Worm (Caenorhabditis elegans) whole organism, L4 larva: ENCODE results near the gene str-88.

Experiments used
- D1046.2 ChIP-seq: fragments of 200-800 bp; sonication (Bioruptor generic); IDR thresholded peaks from 2 replicates; pipeline ENCODE4 v1.3.6; 2022; ENCODE audit warnings: missing genetic modification characterization, missing compliant biosample characterization
- F44E2.7 ChIP-seq: fragments of 200-800 bp; sonication (Bioruptor generic); IDR thresholded peaks from 2 replicates; pipeline ENCODE4 v2.1.2; 2022; ENCODE audit warnings: missing genetic modification characterization, missing compliant biosample characterization
- F49E8.2 ChIP-seq: sonication (generic microtip); optimal IDR thresholded peaks from 2 replicates; lab custom pipeline; 2016; ENCODE audit warnings: missing compliant biosample characterization, mild to moderate bottlenecking, missing genetic modification characterization, borderline replicate concordance
- R02D3.7 ChIP-seq: fragments of 150-350 bp; sonication (generic microtip); optimal IDR thresholded peaks from 3 replicates; lab custom pipeline; 2014; ENCODE audit warnings: missing biosample characterization, missing genetic modification characterization
- T20F7.1 ChIP-seq: fragments of 200-800 bp; sonication (Bioruptor generic); optimal IDR thresholded peaks from 2 replicates; lab custom pipeline; 2018; ENCODE audit warnings: mild to moderate bottlenecking, missing genetic modification characterization, missing compliant biosample characterization
- Y48G9A.11 ChIP-seq: fragments of 200-800 bp; sonication (Bioruptor generic); IDR thresholded peaks from 2 replicates; pipeline ENCODE4 v1.3.6; 2022; ENCODE audit warnings: missing genetic modification reagents, missing genetic modification characterization, missing compliant biosample characterization
- Y5F2A.4 ChIP-seq: fragments of 200-800 bp; sonication (Bioruptor generic); optimal IDR thresholded peaks from 2 replicates; lab custom pipeline; 2018; ENCODE audit warnings: mild to moderate bottlenecking, missing genetic modification characterization, missing compliant biosample characterization
- Y75B8A.6 ChIP-seq: fragments of 200-800 bp; sonication (Bioruptor generic); IDR thresholded peaks from 2 replicates; pipeline ENCODE4 v1.3.6; 2022; ENCODE audit warnings: missing genetic modification reagents, missing genetic modification characterization, missing compliant biosample characterization
- ZK337.2 ChIP-seq: fragments of 200-800 bp; sonication (Bioruptor generic); IDR thresholded peaks from 2 replicates; pipeline ENCODE4 v1.3.6; 2022; ENCODE audit warnings: missing genetic modification reagents, missing genetic modification characterization, missing compliant biosample characterization
- aly-2 ChIP-seq: sonication (generic microtip); optimal IDR thresholded peaks from 2 replicates; lab custom pipeline; 2018; ENCODE audit warnings: missing biosample characterization, missing genetic modification characterization
- ctbp-1 ChIP-seq: fragments of 200-800 bp; sonication (Bioruptor generic); IDR thresholded peaks from 2 replicates; pipeline ENCODE4 v1.3.6; 2022; ENCODE audit warnings: missing genetic modification reagents, missing genetic modification characterization, missing compliant biosample characterization
- daf-16 ChIP-seq, 3 experiments: sonication (generic microtip); optimal IDR thresholded peaks; 2 replicates each; lab custom pipeline; 2016 to 2017; ENCODE audit warnings: missing genetic modification characterization in 3 of 3, missing genetic modification reagents in 3 of 3, mild to moderate bottlenecking in 2 of 3, missing compliant biosample characterization in 2 of 3, missing biosample characterization in 1 of 3, moderate library complexity in 1 of 3
- daf-8 ChIP-seq: fragments of 200-800 bp; sonication (Bioruptor generic); IDR thresholded peaks from 2 replicates; pipeline ENCODE4 v1.3.6; 2022; ENCODE audit warnings: missing genetic modification characterization, missing compliant biosample characterization
- dmd-6 ChIP-seq: fragments of 200-800 bp; sonication (Bioruptor generic); IDR thresholded peaks from 2 replicates; pipeline ENCODE4 v1.3.6; 2022; ENCODE audit warnings: missing genetic modification reagents, missing genetic modification characterization, missing compliant biosample characterization
- dmd-8 ChIP-seq: fragments of 200-800 bp; sonication (Bioruptor generic); IDR thresholded peaks from 2 replicates; pipeline ENCODE4 v1.3.6; 2022; ENCODE audit warnings: missing genetic modification characterization, missing compliant biosample characterization
- egl-27 ChIP-seq: sonication (generic microtip); optimal IDR thresholded peaks from 3 replicates; lab custom pipeline; 2017; ENCODE audit warnings: missing biosample characterization, missing genetic modification reagents, missing genetic modification characterization
- egl-43 ChIP-seq: fragments of 200-800 bp; sonication (Bioruptor generic); IDR thresholded peaks from 2 replicates; pipeline ENCODE4 v1.3.6; 2022; ENCODE audit warnings: missing genetic modification reagents, missing genetic modification characterization, missing compliant biosample characterization
- lin-15B ChIP-seq: fragments of 150-350 bp; sonication (generic microtip); optimal IDR thresholded peaks from 3 replicates; lab custom pipeline; 2014; ENCODE audit warnings: missing biosample characterization, missing genetic modification characterization
- lin-38 ChIP-seq: fragments of 200-800 bp; sonication (Bioruptor generic); IDR thresholded peaks from 2 replicates; pipeline ENCODE4 v1.3.6; 2022; ENCODE audit warnings: missing genetic modification reagents, missing genetic modification characterization, missing compliant biosample characterization
- madf-9 ChIP-seq: fragments of 200-800 bp; sonication (Bioruptor generic); conservative IDR thresholded peaks from 2 replicates; pipeline ENCODE4 v1.3.6; 2022; ENCODE audit warnings: missing genetic modification reagents, missing genetic modification characterization, missing compliant biosample characterization
- mep-1 ChIP-seq: fragments of 150-350 bp; sonication (generic microtip); optimal IDR thresholded peaks from 3 replicates; lab custom pipeline; 2014; ENCODE audit warnings: missing biosample characterization, missing genetic modification characterization
- mes-2 ChIP-seq: sonication (generic microtip); optimal IDR thresholded peaks from 2 replicates; lab custom pipeline; 2016; ENCODE audit warnings: missing genotype, mild to moderate bottlenecking, missing genetic modification characterization, missing compliant biosample characterization; ENCODE audit not compliant: poor library complexity, severe bottlenecking
- mxl-3 ChIP-seq: fragments of 200-800 bp; sonication (Bioruptor generic); optimal IDR thresholded peaks from 2 replicates; lab custom pipeline; 2018; ENCODE audit warnings: mild to moderate bottlenecking, missing genetic modification characterization, missing compliant biosample characterization
- nhr-10 ChIP-seq: fragments of 150-350 bp; optimal IDR thresholded peaks from 2 replicates; lab custom pipeline; 2014; ENCODE audit warnings: missing biosample characterization, missing genetic modification characterization
- nhr-102 ChIP-seq: sonication (generic microtip); optimal IDR thresholded peaks from 2 replicates; lab custom pipeline; 2016; ENCODE audit warnings: mild to moderate bottlenecking, missing genetic modification characterization, moderate library complexity, missing compliant biosample characterization
- nhr-11 ChIP-seq: fragments of 150-350 bp; optimal IDR thresholded peaks from 2 replicates; lab custom pipeline; 2014; ENCODE audit warnings: missing biosample characterization, missing genetic modification characterization
- nhr-48 ChIP-seq: sonication (generic microtip); optimal IDR thresholded peaks from 2 replicates; lab custom pipeline; 2016; ENCODE audit warnings: mild to moderate bottlenecking, missing genetic modification characterization, missing compliant biosample characterization
- pqm-1 ChIP-seq: sonication (generic microtip); optimal IDR thresholded peaks from 2 replicates; lab custom pipeline; 2017; ENCODE audit warnings: missing biosample characterization, missing genetic modification characterization
- snpc-1.2 ChIP-seq: fragments of 200-800 bp; sonication (Bioruptor generic); IDR thresholded peaks from 2 replicates; pipeline ENCODE4 v1.3.6; 2022; ENCODE audit warnings: missing genetic modification reagents, missing genetic modification characterization, missing compliant biosample characterization
- spr-3 ChIP-seq: fragments of 200-800 bp; sonication (Bioruptor generic); optimal IDR thresholded peaks from 2 replicates; lab custom pipeline; 2018; ENCODE audit warnings: mild to moderate bottlenecking, missing genetic modification characterization, missing compliant biosample characterization
- tra-1 ChIP-seq: fragments of 200-800 bp; sonication (Bioruptor generic); IDR thresholded peaks from 2 replicates; pipeline ENCODE4 v1.3.6; 2022; ENCODE audit warnings: missing genetic modification reagents, missing genetic modification characterization, missing compliant biosample characterization
- unc-130 ChIP-seq: sonication (generic microtip); optimal IDR thresholded peaks from 2 replicates; lab custom pipeline; 2016; ENCODE audit warnings: missing genetic modification reagents, missing genetic modification characterization, missing compliant biosample characterization
- unc-39 ChIP-seq: sonication (generic microtip); optimal IDR thresholded peaks from 2 replicates; lab custom pipeline; 2017; ENCODE audit warnings: missing biosample characterization, missing genetic modification characterization
- unc-62 ChIP-seq, 3 experiments: fragments of 150-350 bp in 1 of 3; sonication (generic microtip); optimal IDR thresholded peaks in 2 of 3; peaks in 1 of 3; 1 replicate in 1 of 3; 2 replicates in 2 of 3; lab custom pipeline; 2014 to 2017; ENCODE audit warnings: missing biosample characterization in 3 of 3, missing genetic modification characterization in 3 of 3, missing genetic modification reagents in 3 of 3, missing genotype in 1 of 3
- vab-7 ChIP-seq: fragments of 200-800 bp; sonication (Bioruptor generic); IDR thresholded peaks from 2 replicates; pipeline ENCODE4 v1.3.6; 2022; ENCODE audit warnings: missing genetic modification reagents, missing genetic modification characterization, missing compliant biosample characterization
- zfp-2 ChIP-seq: sonication (generic microtip); optimal IDR thresholded peaks from 2 replicates; lab custom pipeline; 2016; ENCODE audit warnings: mild to moderate bottlenecking, missing genetic modification characterization, missing compliant biosample characterization
- zip-2 ChIP-seq: fragments of 150-350 bp; optimal IDR thresholded peaks from 2 replicates; lab custom pipeline; 2014; ENCODE audit warnings: missing biosample characterization, missing genetic modification characterization
- ztf-11 ChIP-seq: fragments of 150-350 bp; optimal IDR thresholded peaks from 2 replicates; lab custom pipeline; 2014; ENCODE audit warnings: missing biosample characterization, missing genetic modification characterization
- ztf-7 ChIP-seq: fragments of 150-350 bp; optimal IDR thresholded peaks from 2 replicates; lab custom pipeline; 2014; ENCODE audit warnings: missing biosample characterization, missing genetic modification characterization

Gene str-88

DNA sequence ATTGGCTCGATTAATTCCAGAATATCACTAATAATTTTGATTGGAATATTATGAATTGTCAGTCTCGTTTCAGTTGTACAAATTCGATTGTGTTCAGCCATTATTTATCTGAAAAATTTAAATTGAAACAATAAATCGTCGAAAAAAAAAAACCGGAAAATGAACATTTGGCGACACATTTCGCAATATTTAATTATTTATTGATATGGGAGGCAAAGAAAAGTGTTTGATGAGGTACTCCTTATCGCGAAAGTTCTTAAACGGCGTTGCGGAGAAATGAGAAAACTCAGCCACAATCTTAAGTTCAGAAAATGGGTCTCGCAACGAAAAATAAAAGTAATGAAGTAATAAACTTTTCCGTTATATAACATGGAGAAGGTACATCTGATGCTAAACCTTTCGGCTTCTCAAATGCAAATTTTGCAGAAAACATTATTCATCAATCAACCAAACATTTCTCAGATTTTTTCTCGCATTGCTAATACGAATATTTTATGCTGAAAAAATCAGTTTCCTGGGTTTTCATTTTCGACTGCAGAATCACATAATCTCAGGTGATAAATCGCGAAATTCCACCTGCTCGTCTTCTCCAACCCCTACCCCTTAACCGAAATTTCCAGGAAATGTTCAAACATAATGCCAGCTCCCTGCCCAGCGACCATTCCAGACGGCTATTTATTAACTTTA, 16.2 kb upstream of the str-88 start, which contains the start of the genes T06E6.15 and sri-7:
TSS of gene T06E6.15 (minus strand) at position 101 of the 687 bp plus-strand sequence.
TSS of gene sri-7 (plus strand) at position 637 of the 687 bp plus-strand sequence.
- TF ChIP-seq daf-16 (GFP tag; optimal IDR thresholded peaks at IDR 0.05; lab: Kevin White, UChicago) (no peak), daf-16 (tag; optimal IDR thresholded peaks at IDR 0.05; lab: Kevin White, UChicago) (no peak), ZK337.2 (GFP tag; lab: Robert Waterston, UW) (no peak), T20F7.1 (no peak), zfp-2 (tag; lab: Kevin White, UChicago) (no peak), egl-27 (tag; lab: Kevin White, UChicago) (no peak), snpc-1.2 (GFP tag; lab: Robert Waterston, UW) (no peak), lin-15B (no peak)

- TF ChIP-seq ztf-11 (no peak), nhr-10 (tag; lab: Kevin White, UChicago) (no peak), dmd-6 (GFP tag; lab: Robert Waterston, UW) (no peak), snpc-1.2 (GFP tag; lab: Robert Waterston, UW) (no peak), Y75B8A.6 (GFP tag; lab: Robert Waterston, UW) (no peak), madf-9 (GFP tag; lab: Robert Waterston, UW) (no peak)
These were observed 15.1 kb upstream of the str-88 start, which contains the start of gene fbxa-199 for ce11 chrV:15398728-15399127. Gene fbxa-199 (minus strand): TSS chrV:15398828.

DNA sequence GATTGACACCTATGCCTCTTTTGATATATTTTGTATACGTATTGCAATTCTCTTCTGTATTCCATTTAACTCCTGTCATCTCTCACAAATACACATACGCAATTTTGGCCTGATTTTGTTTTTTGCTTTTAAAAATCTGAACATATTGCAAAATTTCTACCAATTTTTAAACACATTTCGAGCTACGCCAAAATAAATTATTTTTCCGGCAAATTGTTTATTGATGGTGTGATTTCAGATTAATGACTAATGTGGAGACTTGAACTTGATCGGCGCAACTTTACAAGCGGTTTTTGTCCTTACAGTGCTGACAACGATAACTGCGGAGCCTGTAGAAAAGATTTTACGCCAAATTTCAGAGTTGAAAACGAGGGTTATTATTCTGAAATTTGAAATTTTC, 13.5 kb upstream of the str-88 start:
- TF ChIP-seq mxl-3 (GFP tag; lab: Kevin White, UChicago): no peak
- TF ChIP-seq lin-38 (GFP tag; lab: Robert Waterston, UW): no peak
- no peak for TF ChIP-seq tra-1 (GFP tag; lab: Robert Waterston, UW)
- TF ChIP-seq daf-8 (GFP tag; lab: Robert Waterston, UW): no peak
- TF ChIP-seq nhr-102 (tag; lab: Kevin White, UChicago): no peak
- no peak for TF ChIP-seq T20F7.1
- TF ChIP-seq nhr-48 (tag; lab: Kevin White, UChicago): no peak
- no peak for TF ChIP-seq aly-2 (tag; lab: Kevin White, UChicago)
- no peak for TF ChIP-seq D1046.2 (GFP tag; lab: Robert Waterston, UW)
- no peak for TF ChIP-seq unc-39
- TF ChIP-seq egl-43: no peak
- no peak for TF ChIP-seq spr-3 (GFP tag; lab: Kevin White, UChicago)

DNA sequence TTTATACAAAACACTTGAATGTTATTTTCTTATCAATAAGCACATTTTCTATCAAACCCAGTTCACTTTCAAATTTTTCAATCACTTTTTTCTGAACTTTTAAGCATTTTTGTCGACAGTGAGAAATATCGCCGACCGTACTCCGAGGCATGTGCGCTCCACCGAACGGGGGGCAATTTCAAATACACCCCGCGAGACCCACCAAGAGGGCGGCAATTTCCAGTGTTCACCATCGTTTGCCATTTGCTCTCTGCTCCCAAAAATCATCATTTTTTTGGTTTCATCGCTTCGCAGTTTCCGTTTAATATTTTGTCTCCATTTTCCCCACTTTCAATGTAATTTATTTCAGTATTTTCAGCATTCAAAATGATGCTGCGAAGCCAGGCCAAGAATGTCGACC, 11.7 kb upstream of the str-88 start, which contains the start of gene cyb-3:
TSS of gene cyb-3 (plus strand) at position 350 of the 400 bp plus-strand sequence.
- TF ChIP-seq unc-62 (GFP tag; optimal IDR thresholded peaks at IDR 0.05 in 1 of 2; lab: Kevin White, UChicago) (no peak), unc-62 (tag; optimal IDR thresholded peaks at IDR 0.05; lab: Kevin White, UChicago) (no peak), F49E8.2 (tag; lab: Kevin White, UChicago) (no peak), mes-2 (tag; lab: Kevin White, UChicago) (no peak), spr-3 (GFP tag; lab: Kevin White, UChicago) (no peak), dmd-8 (GFP tag; lab: Robert Waterston, UW) (no peak), pqm-1 (tag; lab: Kevin White, UChicago) (no peak), Y75B8A.6 (GFP tag; lab: Robert Waterston, UW) (no peak), zip-2 (no peak), vab-7 (GFP tag; lab: Robert Waterston, UW) (no peak), ztf-7 (no peak), Y48G9A.11 (GFP tag; lab: Robert Waterston, UW) (0 out of 2 replicates have a peak, but pooled peaks have one; percentile 32), nhr-102 (tag; lab: Kevin White, UChicago) (no peak), mep-1 (tag; lab: Kevin White, UChicago) (no peak), ctbp-1 (GFP tag; lab: Robert Waterston, UW) (no peak), lin-15B (no peak), nhr-10 (tag; lab: Kevin White, UChicago) (no peak), tra-1 (GFP tag; lab: Robert Waterston, UW) (no peak), ztf-11 (no peak), F44E2.7 (no peak), Y5F2A.4 (GFP tag; lab: Kevin White, UChicago) (no peak), unc-130 (GFP tag; lab: Kevin White, UChicago) (peak; percentile 30), R02D3.7 (tag; lab: Kevin White, UChicago) (no peak), nhr-48 (tag; lab: Kevin White, UChicago) (no peak), nhr-11 (tag; lab: Kevin White, UChicago) (no peak), lin-38 (GFP tag; lab: Robert Waterston, UW) (peak; percentile 90)
- TF ChIP-seq, all 104 proteins: peak for 3
